Fruit fly (Drosophila melanogaster) whole organism, embryonic: ENCODE measurements around the gene IntS6.

Experiments
- Ada2b ChIP-seq: fragments of 200-800 bp; sonication (Bioruptor generic); IDR thresholded peaks from 2 replicates; pipeline ENCODE4 v1.3.6; 2022; ENCODE audit warnings: missing biosample characterization, missing genetic modification characterization
- CG11247 ChIP-seq: fragments of 200-800 bp; sonication (Bioruptor generic); IDR thresholded peaks from 2 replicates; pipeline ENCODE4 v1.3.6; 2022; ENCODE audit warnings: missing biosample characterization, missing genetic modification characterization
- CG12071 ChIP-seq: fragments of 200-800 bp; sonication (Bioruptor generic); optimal IDR thresholded peaks from 3 replicates; lab custom pipeline; 2018; ENCODE audit warnings: missing biosample characterization, mild to moderate bottlenecking, missing genetic modification characterization
- CG17612 ChIP-seq: fragments of 200-800 bp; sonication (Bioruptor generic); IDR thresholded peaks from 2 replicates; pipeline ENCODE4 v1.3.6; 2022; ENCODE audit warnings: missing biosample characterization, missing genetic modification characterization
- CG18599 ChIP-seq: fragments of 200-800 bp; sonication (Bioruptor generic); optimal IDR thresholded peaks from 3 replicates; lab custom pipeline; 2017; ENCODE audit warnings: missing biosample characterization, missing genetic modification characterization, mild to moderate bottlenecking, moderate library complexity, missing genetic modification reagents
- CG30403 ChIP-seq: fragments of 200-800 bp; sonication (Bioruptor generic); optimal IDR thresholded peaks from 3 replicates; lab custom pipeline; 2016; ENCODE audit warnings: missing biosample characterization, missing genetic modification characterization
- CG3407 ChIP-seq: fragments of 200-800 bp; sonication (Bioruptor generic); optimal IDR thresholded peaks from 2 replicates; lab custom pipeline; 2018; ENCODE audit warnings: missing biosample characterization, mild to moderate bottlenecking, missing genetic modification characterization
- CG4404 ChIP-seq: fragments of 200-800 bp; sonication (Bioruptor generic); IDR thresholded peaks from 2 replicates; pipeline ENCODE4 v1.3.6; 2022; ENCODE audit warnings: missing biosample characterization, missing genetic modification characterization
- CG4707 ChIP-seq: fragments of 200-800 bp; sonication (Bioruptor generic); optimal IDR thresholded peaks from 2 replicates; lab custom pipeline; 2018; ENCODE audit warnings: missing biosample characterization, mild to moderate bottlenecking, missing genetic modification characterization, moderate library complexity
- CG8359 ChIP-seq: fragments of 200-800 bp; sonication (Bioruptor generic); optimal IDR thresholded peaks from 2 replicates; lab custom pipeline; 2017; ENCODE audit warnings: missing biosample characterization, mild to moderate bottlenecking, missing genetic modification characterization, borderline replicate concordance
- CG9727 ChIP-seq: fragments of 200-800 bp; sonication (Bioruptor generic); optimal IDR thresholded peaks from 3 replicates; lab custom pipeline; 2017; ENCODE audit warnings: missing biosample characterization, mild to moderate bottlenecking, missing genetic modification characterization
- Chrac-16 ChIP-seq: fragments of 200-800 bp; sonication (Bioruptor generic); optimal IDR thresholded peaks from 3 replicates; lab custom pipeline; 2016; ENCODE audit warnings: missing biosample characterization, missing genetic modification characterization
- Dad ChIP-seq: fragments of 200-800 bp; sonication (Bioruptor generic); optimal IDR thresholded peaks from 3 replicates; lab custom pipeline; 2016; ENCODE audit warnings: missing biosample characterization, missing genetic modification characterization
- Dref ChIP-seq: fragments of 200-800 bp; sonication (Bioruptor generic); IDR thresholded peaks from 2 replicates; pipeline ENCODE4 v1.3.6; 2022; ENCODE audit warnings: missing biosample characterization, missing genetic modification characterization
- Kr ChIP-seq: fragments of 200-800 bp; sonication (Bioruptor generic); optimal IDR thresholded peaks from 2 replicates; lab custom pipeline; 2017; ENCODE audit warnings: missing biosample characterization, mild to moderate bottlenecking, missing genetic modification characterization
- Lhr ChIP-seq: fragments of 200-800 bp; sonication (Bioruptor generic); optimal IDR thresholded peaks from 3 replicates; lab custom pipeline; 2017; ENCODE audit warnings: mild to moderate bottlenecking, missing biosample characterization, missing genetic modification reagents, missing genetic modification characterization
- Mad ChIP-seq: fragments of 200-800 bp; sonication (Bioruptor generic); optimal IDR thresholded peaks from 2 replicates; lab custom pipeline; 2016; ENCODE audit warnings: missing biosample characterization, missing genetic modification characterization
- Max ChIP-seq: fragments of 200-800 bp; sonication (Bioruptor generic); optimal IDR thresholded peaks from 2 replicates; lab custom pipeline; 2016; ENCODE audit warnings: missing biosample characterization, mild to moderate bottlenecking, missing genetic modification characterization
- Med ChIP-seq: fragments of 200-800 bp; sonication (Bioruptor generic); peaks from one replicate; lab custom pipeline; 2016; ENCODE audit warnings: missing biosample characterization, missing genetic modification characterization, mild to moderate bottlenecking, inconsistent platforms, moderate library complexity
- Meics ChIP-seq: fragments of 200-800 bp; sonication (Bioruptor generic); optimal IDR thresholded peaks from 2 replicates; lab custom pipeline; 2017; ENCODE audit warnings: missing biosample characterization, mild to moderate bottlenecking, missing genetic modification characterization
- NC2α ChIP-seq: fragments of 200-800 bp; sonication (Bioruptor generic); optimal IDR thresholded peaks from 2 replicates; lab custom pipeline; 2016; ENCODE audit warnings: missing biosample characterization, missing genetic modification characterization
- Nf-YA ChIP-seq: fragments of 200-800 bp; sonication (Bioruptor generic); IDR thresholded peaks from 2 replicates; pipeline ENCODE4 v1.3.6; 2022; ENCODE audit warnings: missing biosample characterization, missing genetic modification characterization
- PHDP ChIP-seq: fragments of 200-800 bp; sonication (Bioruptor generic); optimal IDR thresholded peaks from 3 replicates; lab custom pipeline; 2018; ENCODE audit warnings: missing biosample characterization, mild to moderate bottlenecking, missing genetic modification characterization, moderate library complexity
- Pdp1 ChIP-seq, 2 experiments: fragments of 200-800 bp; sonication (Bioruptor generic); optimal IDR thresholded peaks; 3 replicates each; lab custom pipeline; 2016; ENCODE audit warnings: missing biosample characterization in 2 of 2, missing genetic modification characterization in 2 of 2, mild to moderate bottlenecking in 1 of 2, moderate library complexity in 1 of 2
- Sin3A ChIP-seq: fragments of >200 bp; optimal IDR thresholded peaks from 2 replicates; lab custom pipeline; 2018
- ac ChIP-seq: fragments of 200-800 bp; sonication (Bioruptor generic); optimal IDR thresholded peaks from 3 replicates; lab custom pipeline; 2017; ENCODE audit warnings: missing biosample characterization, mild to moderate bottlenecking, missing genetic modification characterization
- ap ChIP-seq: fragments of 200-800 bp; sonication (Bioruptor generic); IDR thresholded peaks from 2 replicates; pipeline ENCODE4 v1.3.6; 2022; ENCODE audit warnings: missing biosample characterization, missing genetic modification characterization
- chinmo ChIP-seq: fragments of 200-800 bp; sonication (Bioruptor generic); IDR thresholded peaks from 4 replicates; pipeline ENCODE4 v1.3.6; 2022; ENCODE audit warnings: missing biosample characterization, missing genetic modification characterization; ENCODE audit not compliant: partially characterized antibody
- fd96Cb ChIP-seq: fragments of 200-800 bp; sonication (Bioruptor generic); optimal IDR thresholded peaks from 2 replicates; lab custom pipeline; 2018; ENCODE audit warnings: missing biosample characterization, mild to moderate bottlenecking, missing genetic modification characterization, moderate library complexity
- fu2 ChIP-seq: fragments of 200-800 bp; sonication (Bioruptor generic); optimal IDR thresholded peaks from 2 replicates; lab custom pipeline; 2016; ENCODE audit warnings: missing biosample characterization, missing genetic modification characterization
- grn ChIP-seq: fragments of 200-800 bp; sonication (Bioruptor generic); optimal IDR thresholded peaks from 3 replicates; lab custom pipeline; 2017; ENCODE audit warnings: missing biosample characterization, missing genetic modification characterization
- h ChIP-seq: fragments of >200 bp; optimal IDR thresholded peaks from 2 replicates; lab custom pipeline; 2017
- ken ChIP-seq: fragments of 200-800 bp; sonication (Bioruptor generic); IDR thresholded peaks from 3 replicates; pipeline ENCODE4 v1.3.6; 2022; ENCODE audit warnings: missing biosample characterization, missing genetic modification characterization
- lmd ChIP-seq: fragments of 200-800 bp; sonication (Bioruptor generic); IDR thresholded peaks from 2 replicates; pipeline ENCODE4 v1.3.6; 2022; ENCODE audit warnings: missing biosample characterization, missing genetic modification characterization
- onecut ChIP-seq: fragments of 200-800 bp; sonication (Bioruptor generic); IDR thresholded peaks from 2 replicates; pipeline ENCODE4 v1.3.6; 2022; ENCODE audit warnings: missing biosample characterization, missing genetic modification characterization
- org-1 ChIP-seq: fragments of 200-800 bp; sonication (Bioruptor generic); optimal IDR thresholded peaks from 2 replicates; lab custom pipeline; 2017; ENCODE audit warnings: missing biosample characterization, missing genetic modification characterization
- otp ChIP-seq: fragments of 200-800 bp; sonication (Bioruptor generic); IDR thresholded peaks from 3 replicates; pipeline ENCODE4, ENCODE4 v1.3.6; 2022; ENCODE audit warnings: missing biosample characterization, missing genetic modification characterization
- phol ChIP-seq: fragments of 200-800 bp; sonication (Bioruptor generic); optimal IDR thresholded peaks from 3 replicates; lab custom pipeline; 2018; ENCODE audit warnings: missing biosample characterization, mild to moderate bottlenecking, missing genetic modification characterization, moderate library complexity
- ro ChIP-seq: fragments of 200-800 bp; sonication (Bioruptor generic); IDR thresholded peaks from 2 replicates; pipeline ENCODE4 v1.3.6; 2022; ENCODE audit warnings: missing biosample characterization, missing genetic modification characterization
- row ChIP-seq: fragments of 200-800 bp; sonication (Bioruptor generic); IDR thresholded peaks from 3 replicates; pipeline ENCODE4 v1.3.6; 2022; ENCODE audit warnings: missing biosample characterization, missing genetic modification characterization
- sens ChIP-seq: fragments of 200-800 bp; sonication (Bioruptor generic); peaks from one replicate; lab custom pipeline; 2016; ENCODE audit warnings: missing biosample characterization, missing genetic modification characterization
- sisA ChIP-seq: fragments of 200-800 bp; sonication (Bioruptor generic); IDR thresholded peaks from 2 replicates; pipeline ENCODE4 v1.3.6; 2022; ENCODE audit warnings: missing biosample characterization, missing genetic modification characterization
- stwl ChIP-seq: fragments of 200-800 bp; sonication (Bioruptor generic); optimal IDR thresholded peaks from 3 replicates; lab custom pipeline; 2018; ENCODE audit warnings: missing biosample characterization, mild to moderate bottlenecking, missing genetic modification characterization, moderate library complexity
- tup ChIP-seq: fragments of 200-800 bp; sonication (Bioruptor generic); optimal IDR thresholded peaks from 2 replicates; lab custom pipeline; 2016; ENCODE audit warnings: missing biosample characterization, mild to moderate bottlenecking, missing genetic modification characterization, moderate library complexity
- unc-4 ChIP-seq: fragments of 200-800 bp; sonication (Bioruptor generic); IDR thresholded peaks from 2 replicates; pipeline ENCODE4 v1.3.6; 2022; ENCODE audit warnings: missing biosample characterization, missing genetic modification characterization; ENCODE audit not compliant: partially characterized antibody

The IntS6 gene

DNA sequence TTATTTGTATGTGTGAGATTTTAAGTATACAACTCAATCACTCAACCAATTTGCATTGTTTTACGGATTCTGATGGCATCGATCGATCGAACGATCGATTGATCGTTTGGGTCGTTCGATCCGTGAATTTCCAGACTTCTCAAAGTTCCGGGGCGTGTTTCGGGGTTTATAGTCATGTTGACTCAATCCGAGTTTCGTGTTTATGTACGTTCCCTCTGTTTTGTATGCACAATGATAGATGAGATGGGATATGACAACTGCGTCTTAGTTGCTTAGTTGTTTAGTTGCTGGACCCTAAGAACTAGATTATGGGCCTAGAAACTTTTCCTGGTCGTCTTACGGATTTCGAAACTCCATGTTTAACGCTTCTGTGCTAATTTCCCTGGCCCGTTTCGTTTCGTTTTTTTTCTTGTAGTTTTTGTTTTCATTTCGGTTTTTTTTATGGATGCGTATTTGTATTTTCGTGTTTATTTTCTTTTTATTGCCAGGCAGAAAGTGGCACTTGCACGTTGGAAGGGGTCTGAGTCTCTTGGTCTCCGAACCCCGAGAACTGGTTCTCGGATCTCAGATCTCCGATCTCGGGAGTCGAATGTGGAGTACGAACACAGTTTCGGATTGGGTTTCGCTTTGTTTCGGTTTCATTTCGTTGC, 21.7 kb upstream of the IntS6 start (continued):
- TF ChIP-seq fd96Cb (tag; lab: Kevin White, UChicago) (no peak), NC2α (GFP tag; lab: Kevin White, UChicago) (no peak), otp (GFP tag; lab: Robert Waterston, UW) (0 out of 3 replicates have a peak, but pooled peaks have one; percentile 55), CG8359 (GFP tag; lab: Kevin White, UChicago) (no peak), Lhr (no peak), CG9727 (no peak), sens (GFP tag; lab: Kevin White, UChicago) (peak; percentile 73), Med (GFP tag; lab: Kevin White, UChicago) (peak; percentile 8)

DNA sequence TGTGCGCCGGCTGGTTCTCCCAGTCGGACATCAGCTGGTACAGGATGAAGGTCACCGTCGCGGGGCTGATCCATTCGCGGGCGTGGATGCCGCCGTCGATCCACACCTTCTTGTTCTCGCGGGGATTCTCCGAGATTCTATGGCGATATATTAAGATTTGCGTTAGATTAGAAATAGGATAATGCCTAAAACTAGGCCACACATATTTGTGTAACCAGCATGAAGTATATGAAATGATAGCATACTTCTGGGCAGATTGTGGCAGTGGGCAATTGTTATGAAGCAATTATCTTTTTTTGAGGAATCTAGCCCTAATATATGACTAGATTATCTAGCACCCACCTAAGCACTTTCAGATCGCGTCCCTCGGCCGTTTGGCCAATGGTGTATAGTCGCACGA, 19.7 kb upstream of the IntS6 start:
- TF ChIP-seq Nf-YA (GFP tag; lab: Robert Waterston, UW) (no peak), CG11247 (GFP tag; lab: Robert Waterston, UW) (no peak), Med (GFP tag; lab: Kevin White, UChicago) (peak; percentile 46), grn (peak; percentile 94)

dm6 chrX:5764001-5764892, 17.2 kb upstream of the IntS6 start, which contains the start of the genes MAPk-Ak2 and CG42699:
MAPk-Ak2 (minus strand) TSS chrX:5764203.
CG42699 (plus strand) TSS chrX:5764553.
- TF ChIP-seq Ada2b: no peak
- TF ChIP-seq Chrac-16 (GFP tag; lab: Kevin White, UChicago): no peak
- no peak for TF ChIP-seq ro (GFP tag; lab: Robert Waterston, UW)
- TF ChIP-seq sisA (GFP tag; lab: Robert Waterston, UW): no peak
- peak; percentile 45; the same call in 1 of the 2 replicates for TF ChIP-seq ap (GFP tag; lab: Robert Waterston, UW)
- no peak for TF ChIP-seq h (lab: Kevin White, UChicago)
- peak; percentile 20 for TF ChIP-seq phol
- peak; percentile 28 for TF ChIP-seq CG30403 (GFP tag; lab: Kevin White, UChicago)
- peak; percentile 79 for TF ChIP-seq PHDP (tag; lab: Kevin White, UChicago)
- TF ChIP-seq Pdp1 (GFP tag; optimal IDR thresholded peaks at IDR 0.05; lab: Kevin White, UChicago): peak; percentile 68 to 88
- peak; percentile 84 for TF ChIP-seq Meics (GFP tag; lab: Kevin White, UChicago)
- TF ChIP-seq CG18599 (GFP tag; lab: Kevin White, UChicago): peak; percentile 87
- TF ChIP-seq org-1 (GFP tag; lab: Kevin White, UChicago): peak; percentile 67
- TF ChIP-seq chinmo (GFP tag; lab: Robert Waterston, UW): no peak
- TF ChIP-seq CG12071 (GFP tag; lab: Kevin White, UChicago): peak; percentile 83
- peak; percentile 65 for TF ChIP-seq unc-4 (GFP tag; lab: Robert Waterston, UW)
- TF ChIP-seq fu2 (GFP tag; lab: Kevin White, UChicago): peak; percentile 44
- peak; percentile 71 for TF ChIP-seq Max (GFP tag; lab: Kevin White, UChicago)
- peak; percentile 90 for TF ChIP-seq CG3407 (GFP tag; lab: Kevin White, UChicago)
- peak; percentile 54 for TF ChIP-seq tup (GFP tag; lab: Kevin White, UChicago)
- peak; percentile 70 for TF ChIP-seq Dad
- peak; percentile 86 for TF ChIP-seq Dref
- TF ChIP-seq Kr (GFP tag; lab: Kevin White, UChicago): peak; percentile 70
- TF ChIP-seq lmd (GFP tag; lab: Robert Waterston, UW): no peak; the same call in 1 of the 2 replicates
- peak; percentile 55 for TF ChIP-seq NC2α (GFP tag; lab: Kevin White, UChicago)
- TF ChIP-seq onecut (GFP tag; lab: Robert Waterston, UW): peak; percentile 82
- TF ChIP-seq CG17612 (GFP tag; lab: Robert Waterston, UW): no peak
- peak; percentile 54 for TF ChIP-seq row (GFP tag; lab: Robert Waterston, UW)
- TF ChIP-seq ac: peak; percentile 71
- TF ChIP-seq Mad (GFP tag; lab: Kevin White, UChicago): peak; percentile 49
- peak; percentile 63 for TF ChIP-seq stwl (tag; lab: Kevin White, UChicago)
- peak; percentile 61 for TF ChIP-seq Sin3A
- TF ChIP-seq CG4404 (GFP tag; lab: Robert Waterston, UW): no peak
- TF ChIP-seq CG4707: peak; percentile 91
- TF ChIP-seq ken (GFP tag; lab: Robert Waterston, UW): no peak
